Fruit fly (Drosophila melanogaster) whole organism, embryonic: ENCODE results near the gene CG9581.

Experiments used
- ATbp ChIP-seq: fragments of 200-800 bp; sonication (Bioruptor generic); optimal IDR thresholded peaks from 2 replicates; lab custom pipeline; 2017; ENCODE audit warnings: missing biosample characterization, mild to moderate bottlenecking, missing genetic modification characterization, missing genetic modification reagents
- CG10321 ChIP-seq: fragments of 200-800 bp; sonication (Bioruptor generic); IDR thresholded peaks from 2 replicates; pipeline ENCODE4 v1.3.6; 2022; ENCODE audit warnings: missing biosample characterization, missing genetic modification characterization
- CG11085 ChIP-seq: fragments of 200-800 bp; sonication (Bioruptor generic); IDR thresholded peaks from 2 replicates; pipeline ENCODE4 v1.3.6; 2022; ENCODE audit warnings: missing biosample characterization, missing genetic modification characterization
- CG11456 ChIP-seq: fragments of 200-800 bp; sonication (Bioruptor generic); IDR thresholded peaks from 3 replicates; pipeline ENCODE4 v1.3.6; 2022; ENCODE audit warnings: missing biosample characterization, missing genetic modification characterization
- CG11504 ChIP-seq: fragments of 200-800 bp; sonication (Bioruptor generic); optimal IDR thresholded peaks from 3 replicates; lab custom pipeline; 2019; ENCODE audit warnings: missing biosample characterization, mild to moderate bottlenecking, missing genetic modification characterization, moderate library complexity
- CG12236 ChIP-seq: fragments of 200-800 bp; sonication (Bioruptor generic); optimal IDR thresholded peaks from 2 replicates; lab custom pipeline; 2016; ENCODE audit warnings: missing biosample characterization, missing genetic modification characterization
- CG1233 ChIP-seq: fragments of 200-800 bp; sonication (Bioruptor generic); optimal IDR thresholded peaks from 4 replicates; lab custom pipeline; 2018; ENCODE audit warnings: missing biosample characterization, mild to moderate bottlenecking, missing genetic modification characterization
- CG1603 ChIP-seq: fragments of 200-800 bp; sonication (Bioruptor generic); optimal IDR thresholded peaks from 2 replicates; lab custom pipeline; 2019; ENCODE audit warnings: missing biosample characterization, mild to moderate bottlenecking, missing genetic modification characterization, moderate library complexity
- CG17612 ChIP-seq: fragments of 200-800 bp; sonication (Bioruptor generic); IDR thresholded peaks from 2 replicates; pipeline ENCODE4 v1.3.6; 2022; ENCODE audit warnings: missing biosample characterization, missing genetic modification characterization
- CG18476 ChIP-seq: fragments of 200-800 bp; sonication (Bioruptor generic); optimal IDR thresholded peaks from 2 replicates; lab custom pipeline; 2016; ENCODE audit warnings: missing biosample characterization, mild to moderate bottlenecking, missing genetic modification characterization
- CG18599 ChIP-seq: fragments of 200-800 bp; sonication (Bioruptor generic); optimal IDR thresholded peaks from 3 replicates; lab custom pipeline; 2017; ENCODE audit warnings: missing biosample characterization, missing genetic modification characterization, mild to moderate bottlenecking, moderate library complexity, missing genetic modification reagents
- CG31441 ChIP-seq: fragments of 200-800 bp; sonication (Bioruptor generic); IDR thresholded peaks from 2 replicates; pipeline ENCODE4 v1.3.6; 2022; ENCODE audit warnings: missing biosample characterization, missing genetic modification characterization
- CG32772 ChIP-seq: fragments of 200-800 bp; sonication (Bioruptor generic); IDR thresholded peaks from 2 replicates; pipeline ENCODE4 v1.3.6; 2022; ENCODE audit warnings: missing biosample characterization, missing genetic modification characterization
- CG33213 ChIP-seq: fragments of 200-800 bp; sonication (Bioruptor generic); optimal IDR thresholded peaks from 3 replicates; lab custom pipeline; 2016; ENCODE audit warnings: missing biosample characterization, missing genetic modification characterization
- CG4360 ChIP-seq: fragments of 200-800 bp; sonication (Bioruptor generic); IDR thresholded peaks from 2 replicates; pipeline ENCODE4 v1.3.6; 2022; ENCODE audit warnings: missing biosample characterization, missing genetic modification characterization
- CG4854 ChIP-seq: fragments of 200-800 bp; sonication (Bioruptor generic); optimal IDR thresholded peaks from 2 replicates; lab custom pipeline; 2016; ENCODE audit warnings: missing biosample characterization, missing genetic modification characterization, inconsistent platforms
- CG6791 ChIP-seq: fragments of 200-800 bp; sonication (Bioruptor generic); IDR thresholded peaks from 3 replicates; pipeline ENCODE4 v1.3.6; 2022; ENCODE audit warnings: missing biosample characterization, missing genetic modification characterization; ENCODE audit not compliant: partially characterized antibody
- CG7786 ChIP-seq: fragments of 200-800 bp; sonication (Bioruptor generic); optimal IDR thresholded peaks from 2 replicates; lab custom pipeline; 2016; ENCODE audit warnings: missing biosample characterization, missing genetic modification characterization
- CG7963 ChIP-seq: fragments of 200-800 bp; sonication (Bioruptor generic); IDR thresholded peaks from 3 replicates; pipeline ENCODE4 v1.3.6; 2022; ENCODE audit warnings: missing biosample characterization, missing genetic modification characterization; ENCODE audit not compliant: partially characterized antibody
- CG9932 ChIP-seq: fragments of 200-800 bp; sonication (Bioruptor generic); IDR thresholded peaks from 2 replicates; pipeline ENCODE4 v1.3.6; 2022; ENCODE audit warnings: missing biosample characterization, missing genetic modification characterization
- Dad ChIP-seq: fragments of 200-800 bp; sonication (Bioruptor generic); optimal IDR thresholded peaks from 3 replicates; lab custom pipeline; 2016; ENCODE audit warnings: missing biosample characterization, missing genetic modification characterization
- Dip3 ChIP-seq: fragments of 200-800 bp; sonication (Bioruptor generic); optimal IDR thresholded peaks from 3 replicates; lab custom pipeline; 2016; ENCODE audit warnings: missing biosample characterization, missing genetic modification characterization
- Dref ChIP-seq: fragments of 200-800 bp; sonication (Bioruptor generic); IDR thresholded peaks from 2 replicates; pipeline ENCODE4 v1.3.6; 2022; ENCODE audit warnings: missing biosample characterization, missing genetic modification characterization
- Elba2 ChIP-seq: fragments of 200-800 bp; sonication (Bioruptor generic); optimal IDR thresholded peaks from 3 replicates; lab custom pipeline; 2016; ENCODE audit warnings: missing biosample characterization, missing genetic modification characterization
- Gsc ChIP-seq: fragments of 200-800 bp; sonication (Bioruptor generic); IDR thresholded peaks from 2 replicates; pipeline ENCODE4 v1.3.6; 2022; ENCODE audit warnings: missing biosample characterization, missing genetic modification characterization
- Hmr ChIP-seq: fragments of 200-800 bp; sonication (Bioruptor generic); optimal IDR thresholded peaks from 3 replicates; lab custom pipeline; 2017; ENCODE audit warnings: mild to moderate bottlenecking, missing biosample characterization, missing genetic modification reagents, missing genetic modification characterization
- MBD-R2 ChIP-seq: fragments of 200-800 bp; sonication (Bioruptor generic); IDR thresholded peaks from 2 replicates; pipeline ENCODE4 v1.3.6; 2022; ENCODE audit warnings: missing biosample characterization, missing genetic modification characterization
- Scr ChIP-seq: fragments of 200-800 bp; sonication (Bioruptor generic); IDR thresholded peaks from 2 replicates; pipeline ENCODE4 v1.3.6; 2022; ENCODE audit warnings: missing biosample characterization, missing genetic modification characterization; ENCODE audit not compliant: partially characterized antibody
- ato ChIP-seq: fragments of 200-800 bp; sonication (Bioruptor generic); IDR thresholded peaks from 2 replicates; pipeline ENCODE4 v1.3.6; 2022; ENCODE audit warnings: missing biosample characterization, missing genetic modification characterization; ENCODE audit not compliant: partially characterized antibody
- caup ChIP-seq: fragments of 200-800 bp; sonication (Bioruptor generic); optimal IDR thresholded peaks from 3 replicates; lab custom pipeline; 2017; ENCODE audit warnings: missing biosample characterization, mild to moderate bottlenecking, missing genetic modification characterization, moderate library complexity; ENCODE audit not compliant: severe bottlenecking
- chn ChIP-seq: fragments of 200-800 bp; sonication (Bioruptor generic); optimal IDR thresholded peaks from 2 replicates; lab custom pipeline; 2016; ENCODE audit warnings: missing biosample characterization, missing genetic modification characterization
- dati ChIP-seq: fragments of 200-800 bp; sonication (Bioruptor generic); IDR thresholded peaks from 2 replicates; pipeline ENCODE4 v1.3.6; 2022; ENCODE audit warnings: missing biosample characterization, missing genetic modification characterization
- dimm ChIP-seq: fragments of 200-800 bp; sonication (Bioruptor generic); IDR thresholded peaks from 2 replicates; pipeline ENCODE4 v1.3.6; 2022; ENCODE audit warnings: missing biosample characterization, missing genetic modification characterization
- gce ChIP-seq: fragments of 200-800 bp; sonication (Bioruptor generic); IDR thresholded peaks from 3 replicates; pipeline ENCODE4 v1.3.6; 2022; ENCODE audit warnings: missing biosample characterization, missing genetic modification characterization
- gsb ChIP-seq: fragments of 200-800 bp; sonication (Bioruptor generic); IDR thresholded peaks from 2 replicates; pipeline ENCODE4 v1.3.6; 2022; ENCODE audit warnings: missing biosample characterization, missing genetic modification characterization
- gsb-n ChIP-seq: fragments of 200-800 bp; sonication (Bioruptor generic); optimal IDR thresholded peaks from 3 replicates; lab custom pipeline; 2018; ENCODE audit warnings: missing biosample characterization, mild to moderate bottlenecking, missing genetic modification characterization
- jumu ChIP-seq: fragments of 200-800 bp; sonication (Bioruptor generic); optimal IDR thresholded peaks from 3 replicates; lab custom pipeline; 2016; ENCODE audit warnings: missing biosample characterization, missing genetic modification characterization
- kah ChIP-seq: fragments of 200-800 bp; sonication (Bioruptor generic); optimal IDR thresholded peaks from 2 replicates; lab custom pipeline; 2018; ENCODE audit warnings: missing biosample characterization, mild to moderate bottlenecking, missing genetic modification characterization
- lab ChIP-seq: fragments of 200-800 bp; sonication (Bioruptor generic); optimal IDR thresholded peaks from 3 replicates; lab custom pipeline; 2017; ENCODE audit warnings: missing biosample characterization, missing genetic modification characterization, mild to moderate bottlenecking, moderate library complexity, missing genetic modification reagents
- luna ChIP-seq: fragments of 200-800 bp; sonication (Bioruptor generic); optimal IDR thresholded peaks from 2 replicates; lab custom pipeline; 2016; ENCODE audit warnings: missing biosample characterization, missing genetic modification characterization
- p53 ChIP-seq: fragments of 200-800 bp; sonication (Bioruptor generic); optimal IDR thresholded peaks from 2 replicates; lab custom pipeline; 2016; ENCODE audit warnings: missing biosample characterization, missing genetic modification characterization
- phol ChIP-seq: fragments of 200-800 bp; sonication (Bioruptor generic); optimal IDR thresholded peaks from 3 replicates; lab custom pipeline; 2018; ENCODE audit warnings: missing biosample characterization, mild to moderate bottlenecking, missing genetic modification characterization, moderate library complexity
- ro ChIP-seq: fragments of 200-800 bp; sonication (Bioruptor generic); IDR thresholded peaks from 2 replicates; pipeline ENCODE4 v1.3.6; 2022; ENCODE audit warnings: missing biosample characterization, missing genetic modification characterization
- row ChIP-seq: fragments of 200-800 bp; sonication (Bioruptor generic); IDR thresholded peaks from 3 replicates; pipeline ENCODE4 v1.3.6; 2022; ENCODE audit warnings: missing biosample characterization, missing genetic modification characterization
- schlank ChIP-seq: fragments of 200-800 bp; sonication (Bioruptor generic); optimal IDR thresholded peaks from 2 replicates; lab custom pipeline; 2018; ENCODE audit warnings: missing biosample characterization, mild to moderate bottlenecking, missing genetic modification characterization
- ssp ChIP-seq: fragments of 200-800 bp; sonication (Bioruptor generic); IDR thresholded peaks from 2 replicates; pipeline ENCODE4 v1.3.6; 2022; ENCODE audit warnings: missing biosample characterization, missing genetic modification characterization
- trem ChIP-seq: fragments of 200-800 bp; optimal IDR thresholded peaks from 3 replicates; lab custom pipeline; 2019; ENCODE audit warnings: missing biosample characterization, mild to moderate bottlenecking, missing genetic modification characterization, moderate library complexity
- trh ChIP-seq: fragments of 200-800 bp; sonication (Bioruptor generic); optimal IDR thresholded peaks from 2 replicates; lab custom pipeline; 2016; ENCODE audit warnings: missing biosample characterization, missing genetic modification characterization
- twi ChIP-seq: fragments of 200-800 bp; optimal IDR thresholded peaks from 2 replicates; lab custom pipeline; 2019; ENCODE audit warnings: missing biosample characterization, mild to moderate bottlenecking, missing genetic modification characterization, moderate library complexity
- usp ChIP-seq: fragments of >200 bp; optimal IDR thresholded peaks from 2 replicates; lab custom pipeline; 2017; ENCODE audit warnings: missing biosample characterization, missing genetic modification characterization
- vvl ChIP-seq: fragments of 200-800 bp; sonication (Bioruptor generic); IDR thresholded peaks from 2 replicates; pipeline ENCODE4 v1.3.6; 2022; ENCODE audit warnings: missing biosample characterization, missing genetic modification characterization

The CG9581 gene

DNA sequence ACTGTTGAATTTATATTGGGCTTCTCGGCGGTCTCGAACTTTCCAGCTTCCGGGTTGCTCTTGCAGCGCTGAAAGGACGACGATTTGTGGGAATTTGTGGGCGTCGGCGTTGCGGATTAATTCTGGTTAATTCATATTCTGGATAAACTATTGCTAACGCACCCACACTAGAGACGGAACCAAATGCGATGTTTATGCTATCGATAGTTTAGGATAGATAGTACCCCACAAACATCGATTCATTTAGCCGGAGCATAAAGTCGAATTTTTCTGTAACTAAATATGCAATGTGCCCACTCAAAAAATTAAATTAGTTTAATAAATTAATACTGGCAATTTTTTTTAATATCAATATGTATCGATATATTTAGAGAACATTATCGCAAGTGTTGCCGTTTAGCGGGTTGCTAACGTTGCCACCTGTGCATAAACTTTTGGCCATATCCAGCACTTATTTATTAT is 10.1 kb downstream of the CG9581 start, which contains the start of gene Rab35 (continued):
- TF ChIP-seq dimm (GFP tag; lab: Robert Waterston, UW) (no peak), CG32772 (GFP tag; lab: Robert Waterston, UW) (no peak), twi (tag; lab: Kevin White, UChicago) (no peak), p53 (no peak), Dip3 (GFP tag; lab: Kevin White, UChicago) (peak; percentile 2), CG4360 (no peak), CG33213 (no peak), CG10321 (no peak), ato (GFP tag; lab: Robert Waterston, UW) (peak; percentile 84), CG4854 (GFP tag; lab: Kevin White, UChicago) (no peak), Elba2 (GFP tag; lab: Kevin White, UChicago) (no peak), ssp (0 out of 2 replicates have a peak, but pooled peaks have one; percentile 19), CG7963 (GFP tag; lab: Robert Waterston, UW) (peak; percentile 86), CG7786 (GFP tag; lab: Kevin White, UChicago) (no peak), CG11456 (no peak), CG17612 (GFP tag; lab: Robert Waterston, UW) (no peak), CG6791 (GFP tag; lab: Robert Waterston, UW) (peak; percentile 92), trem (tag; lab: Kevin White, UChicago) (peak; percentile 65), CG18599 (GFP tag; lab: Kevin White, UChicago) (no peak), Hmr (GFP tag; lab: Kevin White, UChicago) (no peak), chn (GFP tag; lab: Kevin White, UChicago) (no peak), Dad (GFP tag; lab: Kevin White, UChicago) (no peak), phol (tag; lab: Kevin White, UChicago) (peak; percentile 66), CG18476 (peak; percentile 28), caup (no peak), ATbp (no peak), Scr (GFP tag; lab: Robert Waterston, UW) (peak; percentile 96), CG11085 (GFP tag; lab: Robert Waterston, UW) (no peak), vvl (peak; percentile 34; the same call in 1 of the 2 replicates), jumu (GFP tag; lab: Kevin White, UChicago) (no peak), Gsc (no peak), CG1603 (tag; lab: Kevin White, UChicago) (peak; percentile 82), gsb (no peak), Dref (GFP tag; lab: Robert Waterston, UW) (peak; percentile 77), schlank (no peak), luna (GFP tag; lab: Kevin White, UChicago) (no peak), gce (GFP tag; lab: Robert Waterston, UW) (no peak), row (GFP tag; lab: Robert Waterston, UW) (peak; percentile 65), CG12236 (GFP tag; lab: Kevin White, UChicago) (no peak), CG9932 (peak; percentile 60), usp (GFP tag; lab: Kevin White, UChicago) (no peak), CG11504 (tag; lab: Kevin White, UChicago) (peak; percentile 27), dati (GFP tag; lab: Robert Waterston, UW) (no peak), gsb-n (tag; lab: Kevin White, UChicago) (no peak), kah (GFP tag; lab: Kevin White, UChicago) (no peak), CG1233 (GFP tag; lab: Kevin White, UChicago) (no peak), CG31441 (peak; percentile 14; the same call in 1 of the 2 replicates), lab (GFP tag; lab: Kevin White, UChicago) (peak; percentile 25), trh (GFP tag; lab: Kevin White, UChicago) (no peak), ro (GFP tag; lab: Robert Waterston, UW) (no peak), MBD-R2 (GFP tag; lab: Robert Waterston, UW) (no peak)
